Worm (Caenorhabditis elegans) whole organism, L2 larva: Measurements from ENCODE around the gene crb-1.

ENCODE experiments used
- alr-1 ChIP-seq: fragments of 150-350 bp; optimal IDR thresholded peaks from 2 replicates; lab custom pipeline; 2014; ENCODE audit warnings: missing biosample characterization, missing genetic modification characterization
- ceh-82 ChIP-seq: fragments of 150-350 bp; optimal IDR thresholded peaks from 2 replicates; lab custom pipeline; 2014; ENCODE audit warnings: missing biosample characterization, missing genetic modification characterization
- egl-27 ChIP-seq: sonication (generic microtip); optimal IDR thresholded peaks from 3 replicates; lab custom pipeline; 2017; ENCODE audit warnings: missing biosample characterization, missing genetic modification reagents, missing genetic modification characterization
- elt-3 ChIP-seq: sonication (generic microtip); optimal IDR thresholded peaks from 2 replicates; lab custom pipeline; 2017; ENCODE audit warnings: missing biosample characterization, missing genetic modification characterization
- lin-39 ChIP-seq: fragments of 150-350 bp; optimal IDR thresholded peaks from 2 replicates; lab custom pipeline; 2014; ENCODE audit warnings: missing biosample characterization, missing genetic modification reagents, missing genetic modification characterization
- lsy-2 ChIP-seq, 2 experiments: fragments of 150-350 bp in 1 of 2; sonication (generic microtip) in 1 of 2; optimal IDR thresholded peaks; 2 replicates each; lab custom pipeline; 2014 to 2017; ENCODE audit warnings: missing biosample characterization in 2 of 2, missing genetic modification characterization in 2 of 2
- mdl-1 ChIP-seq, 2 experiments: fragments of 150-350 bp in 1 of 2; sonication (generic microtip) in 1 of 2; optimal IDR thresholded peaks; 2 replicates each; lab custom pipeline; 2017; ENCODE audit warnings: missing biosample characterization in 2 of 2, missing genetic modification characterization in 2 of 2
- nhr-11 ChIP-seq: fragments of 150-350 bp; optimal IDR thresholded peaks from 2 replicates; lab custom pipeline; 2014; ENCODE audit warnings: missing biosample characterization, missing genetic modification characterization
- nhr-12 ChIP-seq: fragments of 150-350 bp; optimal IDR thresholded peaks from 2 replicates; lab custom pipeline; 2014; ENCODE audit warnings: missing biosample characterization, missing genetic modification characterization
- skn-1 ChIP-seq: sonication (generic microtip); optimal IDR thresholded peaks from 2 replicates; lab custom pipeline; 2017; ENCODE audit warnings: missing biosample characterization, missing genetic modification characterization
- snpc-4 ChIP-seq: fragments of 150-350 bp; optimal IDR thresholded peaks from 2 replicates; lab custom pipeline; 2014; ENCODE audit warnings: missing biosample characterization, missing genetic modification characterization
- unc-39 ChIP-seq: fragments of 150-350 bp; optimal IDR thresholded peaks from 2 replicates; lab custom pipeline; 2014; ENCODE audit warnings: missing biosample characterization, missing genetic modification characterization
- unc-62 ChIP-seq: fragments of 150-350 bp; optimal IDR thresholded peaks from 2 replicates; lab custom pipeline; 2014; ENCODE audit warnings: missing biosample characterization, missing genetic modification reagents, missing genetic modification characterization
- zag-1 ChIP-seq: fragments of 150-350 bp; optimal IDR thresholded peaks from 2 replicates; lab custom pipeline; 2014; ENCODE audit warnings: missing biosample characterization, missing genetic modification characterization

ce11 chrX:17373955-17374354, 39.9 kb downstream of the crb-1 start:
- no peak for TF ChIP-seq elt-3 (tag; lab: Kevin White, UChicago)
- TF ChIP-seq unc-39 (tag; lab: Kevin White, UChicago), result no peak
- TF ChIP-seq ceh-82, result no peak
- no peak for TF ChIP-seq unc-62 (GFP tag; lab: Kevin White, UChicago)
- no peak for TF ChIP-seq lsy-2 (tag; optimal IDR thresholded peaks at IDR 0.05; lab: Kevin White, UChicago)
- TF ChIP-seq skn-1 (tag; lab: Kevin White, UChicago), result no peak
- no peak for TF ChIP-seq lin-39
- no peak for TF ChIP-seq egl-27 (tag; lab: Kevin White, UChicago)
- TF ChIP-seq zag-1, result no peak
- TF ChIP-seq nhr-12 (tag; lab: Kevin White, UChicago), result no peak
- TF ChIP-seq snpc-4 (tag; lab: Kevin White, UChicago), result no peak
- TF ChIP-seq alr-1 (tag; lab: Kevin White, UChicago), result no peak
- TF ChIP-seq nhr-11 (tag; lab: Kevin White, UChicago), result no peak
- TF ChIP-seq mdl-1 (tag; optimal IDR thresholded peaks at IDR 0.05; lab: Kevin White, UChicago), result no peak
